Worm (Caenorhabditis elegans): ENCODE results near the gene C52B9.4.

ce11 chrX:4265283-4265907, 4.9 kb downstream of the C52B9.4 start, which contains the start of gene coel-1:
- no peak for TF ChIP-seq T22C8.4 (GFP tag; IDR thresholded peaks at IDR 0.05)
- no peak for TF ChIP-seq klf-2 (GFP tag; conservative IDR thresholded peaks at IDR 0.05)
- no peak for TF ChIP-seq flt-1 (GFP tag; IDR thresholded peaks at IDR 0.05)
- TF ChIP-seq tab-1 (GFP tag; IDR thresholded peaks at IDR 0.05) = no peak
- TF ChIP-seq ref-1 (GFP tag; conservative IDR thresholded peaks at IDR 0.05) = no peak
- TF ChIP-seq ztf-29 (GFP tag; IDR thresholded peaks at IDR 0.05) = 0 out of 2 replicates have a peak, but pooled peaks have one; percentile 33
- peak; percentile 41 for TF ChIP-seq cog-1 (tag; optimal IDR thresholded peaks at IDR 0.05)
